Fruit fly (Drosophila melanogaster) whole organism, embryonic: ENCODE measurements around the gene CG13096.

Experiments
- Antp ChIP-seq: fragments of 200-800 bp; sonication (Bioruptor generic); optimal IDR thresholded peaks from 3 replicates; lab custom pipeline; 2016; ENCODE audit warnings: missing biosample characterization, missing genetic modification characterization
- CG10267 ChIP-seq: fragments of 200-800 bp; sonication (Bioruptor generic); optimal IDR thresholded peaks from 2 replicates; lab custom pipeline; 2018; ENCODE audit warnings: missing biosample characterization, mild to moderate bottlenecking, missing genetic modification characterization, moderate library complexity
- CG10321 ChIP-seq: fragments of 200-800 bp; sonication (Bioruptor generic); IDR thresholded peaks from 2 replicates; pipeline ENCODE4 v1.3.6; 2022; ENCODE audit warnings: missing biosample characterization, missing genetic modification characterization
- CG10543 ChIP-seq: fragments of 200-800 bp; sonication (Bioruptor generic); optimal IDR thresholded peaks from 3 replicates; lab custom pipeline; 2017; ENCODE audit warnings: missing biosample characterization, mild to moderate bottlenecking, missing genetic modification characterization, moderate library complexity
- CG12299 ChIP-seq: fragments of 200-800 bp; sonication (Bioruptor generic); optimal IDR thresholded peaks from 2 replicates; lab custom pipeline; 2018; ENCODE audit warnings: missing biosample characterization, mild to moderate bottlenecking, missing genetic modification characterization
- CG13287 ChIP-seq: fragments of 200-800 bp; sonication (Bioruptor generic); IDR thresholded peaks from 2 replicates; pipeline ENCODE4 v1.3.6; 2022; ENCODE audit warnings: missing biosample characterization, missing genetic modification characterization; ENCODE audit not compliant: partially characterized antibody
- CG13775 ChIP-seq: fragments of 200-800 bp; sonication (Bioruptor generic); optimal IDR thresholded peaks from 3 replicates; lab custom pipeline; 2017; ENCODE audit warnings: missing biosample characterization, mild to moderate bottlenecking, missing genetic modification characterization
- CG14965 ChIP-seq: fragments of 200-800 bp; sonication (Bioruptor generic); optimal IDR thresholded peaks from 2 replicates; lab custom pipeline; 2016; ENCODE audit warnings: missing biosample characterization, missing genetic modification characterization, borderline replicate concordance
- CG15269 ChIP-seq: fragments of 200-800 bp; sonication (Bioruptor generic); optimal IDR thresholded peaks from 2 replicates; lab custom pipeline; 2018; ENCODE audit warnings: missing biosample characterization, mild to moderate bottlenecking, missing genetic modification characterization, moderate library complexity
- CG16815 ChIP-seq: fragments of 200-800 bp; sonication (Bioruptor generic); optimal IDR thresholded peaks from 3 replicates; lab custom pipeline; 2017; ENCODE audit warnings: missing biosample characterization, mild to moderate bottlenecking, missing genetic modification characterization
- CG18619 ChIP-seq: fragments of 200-800 bp; sonication (Bioruptor generic); optimal IDR thresholded peaks from 3 replicates; lab custom pipeline; 2017; ENCODE audit warnings: missing biosample characterization, mild to moderate bottlenecking, missing genetic modification characterization
- CG2875 ChIP-seq: fragments of 200-800 bp; sonication (Bioruptor generic); optimal IDR thresholded peaks from 2 replicates; lab custom pipeline; 2017; ENCODE audit warnings: missing biosample characterization, mild to moderate bottlenecking, missing genetic modification characterization, missing genetic modification reagents
- CG30403 ChIP-seq: fragments of 200-800 bp; sonication (Bioruptor generic); optimal IDR thresholded peaks from 3 replicates; lab custom pipeline; 2016; ENCODE audit warnings: missing biosample characterization, missing genetic modification characterization
- CG6175 ChIP-seq: fragments of 200-800 bp; sonication (Bioruptor generic); IDR thresholded peaks from 3 replicates; pipeline ENCODE4 v1.3.6; 2022; ENCODE audit warnings: missing biosample characterization, missing genetic modification characterization
- CG6272 ChIP-seq: fragments of 200-800 bp; sonication (Bioruptor generic); IDR thresholded peaks from 2 replicates; pipeline ENCODE4 v1.3.6; 2022; ENCODE audit warnings: missing biosample characterization, missing genetic modification characterization
- CG7271 ChIP-seq: fragments of 200-800 bp; sonication (Bioruptor generic); optimal IDR thresholded peaks from 2 replicates; lab custom pipeline; 2018; ENCODE audit warnings: missing biosample characterization, mild to moderate bottlenecking, missing genetic modification characterization, moderate library complexity
- CG9932 ChIP-seq: fragments of 200-800 bp; sonication (Bioruptor generic); IDR thresholded peaks from 2 replicates; pipeline ENCODE4 v1.3.6; 2022; ENCODE audit warnings: missing biosample characterization, missing genetic modification characterization
- Camta ChIP-seq: fragments of 200-800 bp; sonication (Bioruptor generic); optimal IDR thresholded peaks from 2 replicates; lab custom pipeline; 2016; ENCODE audit warnings: missing biosample characterization, missing genetic modification characterization
- D19A ChIP-seq: fragments of 200-800 bp; optimal IDR thresholded peaks from 3 replicates; lab custom pipeline; 2019; ENCODE audit warnings: missing biosample characterization, mild to moderate bottlenecking, missing genetic modification characterization, moderate library complexity
- HmgD ChIP-seq: fragments of 200-800 bp; sonication (Bioruptor generic); optimal IDR thresholded peaks from 3 replicates; lab custom pipeline; 2016; ENCODE audit warnings: missing biosample characterization, missing genetic modification characterization
- Kr ChIP-seq: fragments of 200-800 bp; sonication (Bioruptor generic); optimal IDR thresholded peaks from 2 replicates; lab custom pipeline; 2017; ENCODE audit warnings: missing biosample characterization, mild to moderate bottlenecking, missing genetic modification characterization
- Lhr ChIP-seq: fragments of 200-800 bp; sonication (Bioruptor generic); optimal IDR thresholded peaks from 3 replicates; lab custom pipeline; 2017; ENCODE audit warnings: mild to moderate bottlenecking, missing biosample characterization, missing genetic modification reagents, missing genetic modification characterization
- MBD-R2 ChIP-seq: fragments of 200-800 bp; sonication (Bioruptor generic); IDR thresholded peaks from 2 replicates; pipeline ENCODE4 v1.3.6; 2022; ENCODE audit warnings: missing biosample characterization, missing genetic modification characterization
- MTF-1 ChIP-seq: fragments of 200-800 bp; sonication (Bioruptor generic); optimal IDR thresholded peaks from 2 replicates; lab custom pipeline; 2018; ENCODE audit warnings: missing biosample characterization, mild to moderate bottlenecking, missing genetic modification characterization, borderline replicate concordance
- Scr ChIP-seq: fragments of 200-800 bp; sonication (Bioruptor generic); IDR thresholded peaks from 2 replicates; pipeline ENCODE4 v1.3.6; 2022; ENCODE audit warnings: missing biosample characterization, missing genetic modification characterization; ENCODE audit not compliant: partially characterized antibody
- cg ChIP-seq: fragments of 200-800 bp; sonication (Bioruptor generic); optimal IDR thresholded peaks from 3 replicates; lab custom pipeline; 2019; ENCODE audit warnings: missing biosample characterization, mild to moderate bottlenecking, missing genetic modification characterization, moderate library complexity
- corto ChIP-seq: fragments of 200-800 bp; sonication (Bioruptor generic); optimal IDR thresholded peaks from 2 replicates; lab custom pipeline; 2016; ENCODE audit warnings: missing biosample characterization, mild to moderate bottlenecking, missing genetic modification characterization, moderate library complexity
- dmrt11E ChIP-seq: fragments of 200-800 bp; sonication (Bioruptor generic); optimal IDR thresholded peaks from 3 replicates; lab custom pipeline; 2018; ENCODE audit warnings: missing biosample characterization, mild to moderate bottlenecking, missing genetic modification characterization, moderate library complexity
- eyg ChIP-seq: fragments of 200-800 bp; sonication (Bioruptor generic); optimal IDR thresholded peaks from 3 replicates; lab custom pipeline; 2016; ENCODE audit warnings: missing biosample characterization, missing genetic modification characterization
- gt ChIP-seq: fragments of 200-800 bp; sonication (Bioruptor generic); IDR thresholded peaks from 2 replicates; pipeline ENCODE4 v1.3.6; 2022; ENCODE audit warnings: missing biosample characterization, missing genetic modification characterization
- lmd ChIP-seq: fragments of 200-800 bp; sonication (Bioruptor generic); IDR thresholded peaks from 2 replicates; pipeline ENCODE4 v1.3.6; 2022; ENCODE audit warnings: missing biosample characterization, missing genetic modification characterization
- maf-S ChIP-seq: fragments of 200-800 bp; sonication (Bioruptor generic); optimal IDR thresholded peaks from 2 replicates; lab custom pipeline; 2016; ENCODE audit warnings: missing biosample characterization, missing genetic modification characterization
- nmo ChIP-seq: fragments of 200-800 bp; sonication (Bioruptor generic); optimal IDR thresholded peaks from 2 replicates; lab custom pipeline; 2018; ENCODE audit warnings: missing biosample characterization, mild to moderate bottlenecking, missing genetic modification characterization, moderate library complexity
- oc ChIP-seq: fragments of 200-800 bp; sonication (Bioruptor generic); optimal IDR thresholded peaks from 2 replicates; lab custom pipeline; 2018; ENCODE audit warnings: missing biosample characterization, mild to moderate bottlenecking, missing genetic modification characterization, moderate library complexity
- peb ChIP-seq: fragments of 200-800 bp; sonication (Bioruptor generic); IDR thresholded peaks from 2 replicates; pipeline ENCODE4 v1.3.6; 2022; ENCODE audit warnings: missing biosample characterization, missing genetic modification characterization
- pho ChIP-seq: fragments of 200-800 bp; sonication (Bioruptor generic); optimal IDR thresholded peaks from 2 replicates; lab custom pipeline; 2016; ENCODE audit warnings: missing biosample characterization, missing genetic modification characterization
- phol ChIP-seq: fragments of 200-800 bp; sonication (Bioruptor generic); optimal IDR thresholded peaks from 3 replicates; lab custom pipeline; 2018; ENCODE audit warnings: missing biosample characterization, mild to moderate bottlenecking, missing genetic modification characterization, moderate library complexity
- ranshi ChIP-seq: fragments of 200-800 bp; sonication (Bioruptor generic); IDR thresholded peaks from 2 replicates; pipeline ENCODE4 v1.3.6; 2022; ENCODE audit warnings: missing biosample characterization, missing genetic modification characterization
- ro ChIP-seq: fragments of 200-800 bp; sonication (Bioruptor generic); IDR thresholded peaks from 2 replicates; pipeline ENCODE4 v1.3.6; 2022; ENCODE audit warnings: missing biosample characterization, missing genetic modification characterization
- scrt ChIP-seq: fragments of 200-800 bp; sonication (Bioruptor generic); optimal IDR thresholded peaks from 2 replicates; lab custom pipeline; 2018; ENCODE audit warnings: missing biosample characterization, mild to moderate bottlenecking, missing genetic modification characterization, moderate library complexity
- sr ChIP-seq: fragments of 200-800 bp; sonication (Bioruptor generic); IDR thresholded peaks from 3 replicates; pipeline ENCODE4 v1.3.6; 2022; ENCODE audit warnings: missing biosample characterization, missing genetic modification characterization
- tin ChIP-seq: fragments of 200-800 bp; sonication (Bioruptor generic); optimal IDR thresholded peaks from 3 replicates; lab custom pipeline; 2016; ENCODE audit warnings: missing biosample characterization, missing genetic modification characterization
- trh ChIP-seq: fragments of 200-800 bp; sonication (Bioruptor generic); optimal IDR thresholded peaks from 2 replicates; lab custom pipeline; 2016; ENCODE audit warnings: missing biosample characterization, missing genetic modification characterization
- tup ChIP-seq: fragments of 200-800 bp; sonication (Bioruptor generic); optimal IDR thresholded peaks from 2 replicates; lab custom pipeline; 2016; ENCODE audit warnings: missing biosample characterization, mild to moderate bottlenecking, missing genetic modification characterization, moderate library complexity
- unc-4 ChIP-seq: fragments of 200-800 bp; sonication (Bioruptor generic); IDR thresholded peaks from 2 replicates; pipeline ENCODE4 v1.3.6; 2022; ENCODE audit warnings: missing biosample characterization, missing genetic modification characterization; ENCODE audit not compliant: partially characterized antibody
- zen2 ChIP-seq: fragments of 200-800 bp; sonication (Bioruptor generic); IDR thresholded peaks from 3 replicates; pipeline ENCODE4 v1.3.6; 2022; ENCODE audit warnings: missing biosample characterization, missing genetic modification characterization; ENCODE audit not compliant: partially characterized antibody
- zfh2 ChIP-seq: fragments of 200-800 bp; sonication (Bioruptor generic); optimal IDR thresholded peaks from 2 replicates; lab custom pipeline; 2016; ENCODE audit warnings: missing biosample characterization, missing genetic modification characterization

Gene CG13096

dm6 chr2L:8541469-8542233, 30.0 kb upstream of the CG13096 start, which contains the start of gene Sema1a (continued):
- TF ChIP-seq CG10543 (GFP tag; lab: Kevin White, UChicago), result peak; percentile 42
- no peak for TF ChIP-seq ro (GFP tag; lab: Robert Waterston, UW)
- TF ChIP-seq Kr (GFP tag; lab: Kevin White, UChicago), result no peak
- peak; percentile 50; the same call in 1 of the 2 replicates for TF ChIP-seq ranshi (GFP tag; lab: Robert Waterston, UW)
- peak; percentile 42 for TF ChIP-seq Lhr (GFP tag; lab: Kevin White, UChicago)
- no peak; the same call in 1 of the 2 replicates for TF ChIP-seq gt
- TF ChIP-seq CG2875 (GFP tag; lab: Kevin White, UChicago), result peak; percentile 12
- TF ChIP-seq pho (GFP tag; lab: Kevin White, UChicago), result peak; percentile 79
- no peak for TF ChIP-seq CG12299 (tag; lab: Kevin White, UChicago)
- TF ChIP-seq zen2 (GFP tag; lab: Robert Waterston, UW), result peak; percentile 86
- TF ChIP-seq trh (GFP tag; lab: Kevin White, UChicago), result no peak
- peak; percentile 61 for TF ChIP-seq CG30403 (GFP tag; lab: Kevin White, UChicago)
- TF ChIP-seq CG9932 (GFP tag; lab: Robert Waterston, UW), result peak; percentile 76
- TF ChIP-seq lmd (GFP tag; lab: Robert Waterston, UW), result no peak; the same call in none of the 2 replicates
- peak; percentile 60 for TF ChIP-seq zfh2 (GFP tag; lab: Kevin White, UChicago)
- no peak; the same call in 2 of the 3 replicates for TF ChIP-seq sr (GFP tag; lab: Robert Waterston, UW)
- peak; percentile 36 for TF ChIP-seq nmo
- peak; percentile 1 for TF ChIP-seq MTF-1 (GFP tag; lab: Kevin White, UChicago)
- TF ChIP-seq maf-S (GFP tag; lab: Kevin White, UChicago), result no peak
- peak; percentile 62 for TF ChIP-seq cg (GFP tag; lab: Kevin White, UChicago)
- TF ChIP-seq unc-4 (GFP tag; lab: Robert Waterston, UW), result peak; percentile 63
- peak; percentile 50 for TF ChIP-seq Camta (GFP tag; lab: Kevin White, UChicago)
- TF ChIP-seq CG16815 (GFP tag; lab: Kevin White, UChicago), result no peak
- TF ChIP-seq scrt (GFP tag; lab: Kevin White, UChicago), result peak; percentile 54
- no peak for TF ChIP-seq HmgD (GFP tag; lab: Kevin White, UChicago)
- peak; percentile 75 for TF ChIP-seq CG13287 (GFP tag; lab: Robert Waterston, UW)
- peak; percentile 50 for TF ChIP-seq CG18619
- TF ChIP-seq CG7271, result no peak
- no peak for TF ChIP-seq CG6175 (GFP tag; lab: Robert Waterston, UW)
- TF ChIP-seq CG15269 (tag; lab: Kevin White, UChicago), result peak; percentile 52
- peak; percentile 50; the same call in 1 of the 2 replicates for TF ChIP-seq CG6272
- TF ChIP-seq peb (GFP tag; lab: Robert Waterston, UW), result no peak
- peak; percentile 36 for TF ChIP-seq tin (GFP tag; lab: Kevin White, UChicago)
- TF ChIP-seq CG10267 (tag; lab: Kevin White, UChicago), result peak; percentile 36
- peak; percentile 66 for TF ChIP-seq CG13775
- peak; percentile 18 for TF ChIP-seq dmrt11E (tag; lab: Kevin White, UChicago)
- TF ChIP-seq Scr (GFP tag; lab: Robert Waterston, UW), result peak; percentile 69
- no peak for TF ChIP-seq tup (GFP tag; lab: Kevin White, UChicago)
- peak; percentile 24 for TF ChIP-seq eyg (GFP tag; lab: Kevin White, UChicago)
- no peak for TF ChIP-seq CG14965 (GFP tag; lab: Kevin White, UChicago)
- peak; percentile 88 for TF ChIP-seq D19A
- peak; percentile 92 for TF ChIP-seq oc (tag; lab: Kevin White, UChicago)
- peak; percentile 37; the same call in 1 of the 2 replicates for TF ChIP-seq CG10321 (GFP tag; lab: Robert Waterston, UW)
- TF ChIP-seq corto (GFP tag; lab: Kevin White, UChicago), result no peak
- peak; percentile 34; the same call in 1 of the 2 replicates for TF ChIP-seq MBD-R2 (GFP tag; lab: Robert Waterston, UW)
- TF ChIP-seq Antp (GFP tag; lab: Kevin White, UChicago), result peak; percentile 87
- peak; percentile 36 for TF ChIP-seq phol (tag; lab: Kevin White, UChicago)
